Worm (Caenorhabditis elegans) whole organism, early embryonic: ENCODE results near the gene pfk-1.2.

Source experiments
- B0310.2 ChIP-seq: sonication (generic microtip); optimal IDR thresholded peaks from 2 replicates; lab custom pipeline; 2016; ENCODE audit warnings: mild to moderate bottlenecking, missing genetic modification characterization, missing compliant biosample characterization
- F13C5.2 ChIP-seq: sonication (generic microtip); optimal IDR thresholded peaks from 2 replicates; lab custom pipeline; 2017; ENCODE audit warnings: mild to moderate bottlenecking, missing genetic modification characterization, inconsistent platforms, missing compliant biosample characterization
- aly-1 ChIP-seq: sonication (generic microtip); optimal IDR thresholded peaks from 2 replicates; lab custom pipeline; 2016; ENCODE audit warnings: missing genetic modification characterization, missing compliant biosample characterization
- ama-1 ChIP-seq: fragments of 150-350 bp; optimal IDR thresholded peaks from 2 replicates; lab custom pipeline; 2014
- ceh-13 ChIP-seq: fragments of 200-800 bp; sonication (Bioruptor generic); optimal IDR thresholded peaks from 2 replicates; lab custom pipeline; 2018; ENCODE audit warnings: mild to moderate bottlenecking, missing genetic modification characterization, missing compliant biosample characterization
- ceh-36 ChIP-seq: sonication (generic microtip); optimal IDR thresholded peaks from 2 replicates; lab custom pipeline; 2016; ENCODE audit warnings: missing genetic modification characterization, inconsistent platforms, missing compliant biosample characterization
- ets-7 ChIP-seq: sonication (generic microtip); optimal IDR thresholded peaks from 2 replicates; lab custom pipeline; 2016; ENCODE audit warnings: missing genotype, missing genetic modification characterization, missing compliant biosample characterization
- flt-1 ChIP-seq: fragments of 200-800 bp; sonication (Bioruptor generic); IDR thresholded peaks from 2 replicates; pipeline ENCODE4 v1.3.6; 2022; ENCODE audit warnings: missing genetic modification characterization, missing compliant biosample characterization
- hmbx-1 ChIP-seq: sonication (generic microtip); optimal IDR thresholded peaks from 2 replicates; lab custom pipeline; 2016; ENCODE audit warnings: mild to moderate bottlenecking, missing genetic modification characterization, missing compliant biosample characterization
- hmg-4 ChIP-seq: fragments of 200-800 bp; sonication (Bioruptor generic); optimal IDR thresholded peaks from 2 replicates; lab custom pipeline; 2018; ENCODE audit warnings: mild to moderate bottlenecking, missing genetic modification characterization, missing compliant biosample characterization
- hnd-1 ChIP-seq: sonication (generic microtip); optimal IDR thresholded peaks from 2 replicates; lab custom pipeline; 2016; ENCODE audit warnings: missing genetic modification characterization, missing compliant biosample characterization
- pes-1 ChIP-seq: fragments of 200-800 bp; sonication (Bioruptor generic); IDR thresholded peaks from 2 replicates; pipeline ENCODE4 v1.3.6; 2022; ENCODE audit warnings: missing genetic modification reagents, missing genetic modification characterization, missing compliant biosample characterization
- scrt-1 ChIP-seq: fragments of 200-800 bp; sonication (Bioruptor generic); IDR thresholded peaks from 2 replicates; pipeline ENCODE4 v1.3.6; 2022; ENCODE audit warnings: missing genetic modification characterization, missing compliant biosample characterization
- sea-1 ChIP-seq: fragments of 200-800 bp; sonication (Bioruptor generic); conservative IDR thresholded peaks from 2 replicates; pipeline ENCODE4 v1.3.6; 2022; ENCODE audit warnings: missing genetic modification characterization, missing compliant biosample characterization
- tbx-11 ChIP-seq: fragments of 200-800 bp; sonication (Bioruptor generic); IDR thresholded peaks from 2 replicates; pipeline ENCODE4 v1.3.6; 2022; ENCODE audit warnings: missing genetic modification characterization, missing compliant biosample characterization
- tbx-37 ChIP-seq: fragments of 200-800 bp; sonication (Bioruptor generic); conservative IDR thresholded peaks from 2 replicates; pipeline ENCODE4 v1.3.6; 2022; ENCODE audit warnings: missing genetic modification reagents, missing genetic modification characterization, missing compliant biosample characterization
- tra-4 ChIP-seq: sonication (generic microtip); optimal IDR thresholded peaks from 2 replicates; lab custom pipeline; 2017; ENCODE audit warnings: missing genetic modification characterization, missing compliant biosample characterization

The pfk-1.2 gene

ce11 chrV:9546860-9547269, 15.3 kb downstream of the pfk-1.2 start, which contains the start of gene his-37:
TSS of gene his-37 (plus strand) at chrV:9547105.
- TF ChIP-seq tbx-37, result 0 out of 2 replicates have a peak, but pooled peaks have one; percentile 34
- TF ChIP-seq pes-1 (GFP tag; lab: Robert Waterston, UW), result peak; percentile 53; the same call in 1 of the 2 replicates
- no peak for TF ChIP-seq ceh-36 (tag; lab: Kevin White, UChicago)
- no peak for TF ChIP-seq hnd-1
- TF ChIP-seq ama-1 (lab: Kevin White, UChicago), result no peak
- TF ChIP-seq sea-1, result no peak
- TF ChIP-seq scrt-1, result no peak
- TF ChIP-seq aly-1 (tag; lab: Kevin White, UChicago), result no peak
- TF ChIP-seq flt-1 (GFP tag; lab: Robert Waterston, UW), result peak; percentile 61
- peak; percentile 64 for TF ChIP-seq hmg-4 (GFP tag; lab: Kevin White, UChicago)
- no peak for TF ChIP-seq B0310.2
- TF ChIP-seq F13C5.2 (tag; lab: Kevin White, UChicago), result peak; percentile 41
- TF ChIP-seq tra-4 (tag; lab: Kevin White, UChicago), result peak; percentile 41
- no peak for TF ChIP-seq ceh-13 (GFP tag; lab: Kevin White, UChicago)
- TF ChIP-seq hmbx-1 (tag; lab: Kevin White, UChicago), result peak; percentile 16
- no peak for TF ChIP-seq ets-7 (tag; lab: Kevin White, UChicago)
- no peak for TF ChIP-seq tbx-11 (GFP tag; lab: Robert Waterston, UW)

ce11 chrV:9549459-9549858, 17.9 kb downstream of the pfk-1.2 start, which contains the start of gene nstp-10:
TSS of gene nstp-10 (minus strand) at chrV:9549836.
- TF ChIP-seq aly-1 (tag; lab: Kevin White, UChicago) (no peak), ama-1 (lab: Kevin White, UChicago) (no peak), tbx-11 (GFP tag; lab: Robert Waterston, UW) (no peak), hmg-4 (GFP tag; lab: Kevin White, UChicago) (no peak), tra-4 (tag; lab: Kevin White, UChicago) (no peak), hmbx-1 (tag; lab: Kevin White, UChicago) (no peak), B0310.2 (no peak), F13C5.2 (tag; lab: Kevin White, UChicago) (no peak), tbx-37 (no peak), ets-7 (tag; lab: Kevin White, UChicago) (no peak), sea-1 (no peak)

- no peak for TF ChIP-seq pes-1 (GFP tag; lab: Robert Waterston, UW)
- no peak for TF ChIP-seq hnd-1
- no peak for TF ChIP-seq sea-1
- TF ChIP-seq flt-1 (GFP tag; lab: Robert Waterston, UW), result no peak
- no peak for TF ChIP-seq ama-1 (lab: Kevin White, UChicago)
- no peak for TF ChIP-seq hmg-4 (GFP tag; lab: Kevin White, UChicago)
- no peak for TF ChIP-seq B0310.2
- no peak for TF ChIP-seq tbx-37
- TF ChIP-seq aly-1 (tag; lab: Kevin White, UChicago), result no peak
- TF ChIP-seq ceh-13 (GFP tag; lab: Kevin White, UChicago), result no peak
- no peak for TF ChIP-seq tra-4 (tag; lab: Kevin White, UChicago)
These were observed 18.7 kb downstream of the pfk-1.2 start, which contains the start of gene ehbp-1 for ce11 chrV:9550313-9550712. TSS of gene ehbp-1 (plus strand) at chrV:9550644.

- TF ChIP-seq hmbx-1 (tag; lab: Kevin White, UChicago), result no peak
- TF ChIP-seq hmg-4 (GFP tag; lab: Kevin White, UChicago), result no peak
- TF ChIP-seq B0310.2, result no peak
- no peak for TF ChIP-seq ceh-36 (tag; lab: Kevin White, UChicago)
- TF ChIP-seq tra-4 (tag; lab: Kevin White, UChicago), result no peak
- no peak for TF ChIP-seq hnd-1
These were observed 25.1 kb downstream of the pfk-1.2 start for ce11 chrV:9556668-9557067.

ce11 chrV:9561624-9562179, 30.1 kb downstream of the pfk-1.2 start, which contains the start of gene rgef-1:
TSS of gene rgef-1 (minus strand) at chrV:9561674.
- TF ChIP-seq ets-7 (tag; lab: Kevin White, UChicago) (no peak), scrt-1 (no peak), B0310.2 (no peak), ama-1 (lab: Kevin White, UChicago) (no peak)

ce11 chrV:9563585-9563984, 32.0 kb downstream of the pfk-1.2 start:
- no peak for TF ChIP-seq hmbx-1 (tag; lab: Kevin White, UChicago)
- no peak for TF ChIP-seq tra-4 (tag; lab: Kevin White, UChicago)
- TF ChIP-seq ama-1 (lab: Kevin White, UChicago), result no peak
- no peak for TF ChIP-seq aly-1 (tag; lab: Kevin White, UChicago)
- TF ChIP-seq ceh-36 (tag; lab: Kevin White, UChicago), result no peak
- TF ChIP-seq B0310.2, result no peak
- TF ChIP-seq F13C5.2 (tag; lab: Kevin White, UChicago), result no peak
- no peak for TF ChIP-seq hnd-1
- no peak for TF ChIP-seq pes-1 (GFP tag; lab: Robert Waterston, UW)
- no peak for TF ChIP-seq ceh-13 (GFP tag; lab: Kevin White, UChicago)
- TF ChIP-seq tbx-11 (GFP tag; lab: Robert Waterston, UW), result no peak
- no peak for TF ChIP-seq scrt-1
- no peak for TF ChIP-seq tbx-37
- no peak for TF ChIP-seq sea-1

DNA sequence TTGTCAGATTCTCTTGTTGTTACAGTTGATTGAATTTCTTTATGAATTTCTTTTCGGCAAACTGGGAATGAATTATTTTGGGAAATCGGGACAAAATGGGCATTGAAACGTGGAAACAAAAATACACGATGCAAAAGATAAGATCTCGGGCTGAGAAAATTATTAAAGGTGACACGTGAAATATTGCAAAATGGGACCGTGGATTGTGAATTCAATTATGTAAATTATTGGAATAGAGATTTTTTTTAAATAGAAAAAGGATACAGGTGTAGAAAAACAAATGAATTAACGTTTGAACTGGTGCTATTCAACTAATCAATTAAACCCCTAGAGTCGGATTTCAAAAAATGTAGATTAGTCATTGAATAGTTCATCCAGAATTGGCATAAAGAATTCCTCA, 37.1 kb downstream of the pfk-1.2 start, which contains the start of gene F25B3.4:
TSS of gene F25B3.4 (minus strand) at position 101 of the 400 bp plus-strand sequence.
- TF ChIP-seq F13C5.2 (tag; lab: Kevin White, UChicago), result no peak
- TF ChIP-seq scrt-1, result no peak
- TF ChIP-seq pes-1 (GFP tag; lab: Robert Waterston, UW), result no peak
- no peak for TF ChIP-seq hmbx-1 (tag; lab: Kevin White, UChicago)
- TF ChIP-seq flt-1 (GFP tag; lab: Robert Waterston, UW), result no peak
- no peak for TF ChIP-seq ceh-36 (tag; lab: Kevin White, UChicago)
- TF ChIP-seq B0310.2, result no peak

DNA sequence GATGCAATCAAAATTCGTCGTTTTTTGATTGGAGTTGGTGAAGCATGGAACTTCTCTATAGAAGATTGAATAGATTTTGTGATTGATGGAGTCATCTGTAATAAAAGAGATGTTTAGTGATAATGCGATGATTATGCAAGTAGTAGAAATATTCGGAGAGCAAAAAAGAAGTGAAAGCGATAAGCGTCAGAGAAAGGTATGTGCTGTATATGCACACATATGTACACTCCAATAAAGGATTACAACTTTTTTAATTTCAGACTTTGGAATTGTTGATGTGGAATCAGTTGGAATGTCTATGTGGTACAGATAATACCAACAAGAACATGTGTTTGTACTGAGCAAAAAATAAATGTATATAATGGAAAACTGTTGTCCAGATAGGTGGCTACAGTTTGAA, 38.6 kb downstream of the pfk-1.2 start, which contains the start of gene F25B3.5:
TSS of gene F25B3.5 (minus strand) at position 101 of the 400 bp plus-strand sequence.
- TF ChIP-seq F13C5.2 (tag; lab: Kevin White, UChicago) (no peak), B0310.2 (no peak), hnd-1 (no peak)
